Worm (Caenorhabditis elegans): ENCODE results near the gene F19B10.1.

ce11 chrII:3705320-3705719, 22.3 kb downstream of the F19B10.1 start, which contains the start of gene srx-108:
- TF ChIP-seq pqm-1 (tag; optimal IDR thresholded peaks at IDR 0.05) (no peak), elt-1 (tag; optimal IDR thresholded peaks at IDR 0.05) (no peak), zag-1 (tag; optimal IDR thresholded peaks at IDR 0.05) (no peak)

All from whole organism, L3 larva.